Fruit fly (Drosophila melanogaster) S2 (cell line): Measurements from ENCODE around the gene CG42504.

Source experiments
- CG8478 ChIP-seq: fragments of >200 bp; optimal IDR thresholded peaks from 2 replicates; lab custom pipeline; 2018
- CTCF ChIP-seq, 2 experiments: fragments of >200 bp; optimal IDR thresholded peaks; 2 replicates each; lab custom pipeline; 2018

The CG42504 gene

DNA sequence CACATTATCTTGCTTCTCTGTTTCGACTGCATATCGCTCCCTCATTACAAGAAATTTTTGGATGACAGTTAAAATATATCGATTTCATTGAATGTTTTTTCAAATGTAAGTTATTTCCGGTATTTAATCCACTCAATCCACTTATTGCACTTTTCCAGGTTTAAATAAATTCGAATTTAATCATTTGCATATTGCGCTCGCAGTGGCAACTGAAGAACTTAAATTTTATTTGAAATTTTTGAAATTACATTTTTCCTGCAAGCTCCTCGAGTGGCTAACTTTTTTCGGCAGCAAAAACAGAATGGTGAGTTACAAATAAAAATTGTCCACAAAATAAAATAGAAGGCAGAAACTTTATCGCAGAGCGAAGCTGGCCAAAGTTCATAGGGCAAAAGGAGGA lies at the start of gene CG42504, which contains the start of the genes CG31358 and CG42505:
CG42504 (minus strand) TSS at position 101 of the 400 bp plus-strand sequence.
CG31358 (minus strand) TSS at position 101 of the 400 bp plus-strand sequence.
CG42505 (minus strand) TSS at position 101 of the 400 bp plus-strand sequence.
- no peak for TF ChIP-seq CTCF (optimal IDR thresholded peaks at IDR 0.05; lab: Kevin White, UChicago)
- TF ChIP-seq CG8478 (lab: Kevin White, UChicago): no peak

DNA sequence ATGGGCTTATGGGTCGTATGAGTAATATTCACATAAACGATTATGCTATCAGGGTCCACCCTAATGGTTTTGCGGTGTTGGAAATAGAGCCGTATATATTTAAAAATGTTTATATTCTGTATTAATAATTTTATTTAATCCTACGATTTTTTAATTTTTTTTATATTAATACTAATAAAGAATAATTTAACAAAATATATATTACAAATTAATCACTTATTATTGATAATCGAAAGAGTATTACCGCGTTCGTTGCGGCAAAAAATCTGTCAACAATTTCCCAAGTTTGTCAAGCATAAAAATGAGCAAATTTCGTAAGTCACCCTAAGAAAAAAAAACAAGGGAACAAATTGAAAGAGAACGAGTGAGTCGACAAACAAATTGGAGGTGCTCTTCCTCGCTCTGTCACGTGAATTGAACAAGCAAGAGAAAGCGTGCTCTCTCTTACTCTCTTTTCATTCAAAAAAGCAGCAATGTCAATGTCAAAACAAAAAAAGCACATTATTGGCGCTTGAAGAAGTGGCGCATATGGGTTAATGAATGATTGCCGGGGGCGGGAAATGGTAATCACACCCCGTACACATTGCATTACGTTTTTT lies 48.9 kb upstream of the CG42504 start:
- TF ChIP-seq CTCF (optimal IDR thresholded peaks at IDR 0.05; lab: Kevin White, UChicago) (no peak), CG8478 (lab: Kevin White, UChicago) (no peak)

DNA sequence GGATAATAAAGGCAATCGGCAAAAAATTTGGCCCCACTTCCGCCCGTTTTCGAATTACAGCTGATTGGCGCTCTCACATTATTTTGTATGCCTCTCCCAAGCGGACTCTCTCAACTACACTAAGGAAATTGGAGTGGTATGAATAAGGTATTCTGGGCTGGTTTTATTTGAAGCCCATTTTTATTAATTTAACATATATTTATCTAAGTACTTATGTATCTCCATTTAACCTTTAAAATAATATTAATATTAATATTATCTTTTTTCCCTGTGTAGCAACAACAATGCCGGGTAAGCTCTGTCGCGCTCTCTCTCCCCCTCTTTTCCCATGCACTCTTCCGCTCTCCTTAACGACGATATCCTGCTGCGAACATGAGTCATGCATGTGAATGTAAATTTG lies 47.4 kb upstream of the CG42504 start:
- TF ChIP-seq CTCF (optimal IDR thresholded peaks at IDR 0.05; lab: Kevin White, UChicago) (no peak), CG8478 (lab: Kevin White, UChicago) (no peak)

DNA sequence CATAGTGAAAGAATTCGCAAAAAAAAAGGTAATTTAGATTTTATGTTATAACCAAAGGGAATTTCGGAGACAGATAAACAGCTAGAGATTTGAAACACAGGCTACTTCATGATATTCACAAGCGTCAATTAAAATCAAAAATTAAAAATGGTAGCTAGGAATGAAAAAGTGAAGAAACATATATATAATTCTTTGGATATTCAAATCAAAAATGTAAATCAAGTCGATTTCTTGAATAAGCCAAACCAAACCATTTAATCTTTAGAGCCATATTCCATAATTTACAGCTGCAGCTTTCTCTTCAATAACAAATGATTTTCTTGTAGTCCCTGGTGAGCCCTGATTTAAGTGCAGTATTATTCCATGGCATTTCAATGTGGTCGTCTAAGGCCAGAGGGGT lies 31.3 kb upstream of the CG42504 start, which contains the start of gene CG14740:
CG14740 (minus strand) TSS at position 101 of the 400 bp plus-strand sequence.
- no peak for TF ChIP-seq CG8478 (lab: Kevin White, UChicago)
- TF ChIP-seq CTCF (optimal IDR thresholded peaks at IDR 0.05; lab: Kevin White, UChicago): no peak

DNA sequence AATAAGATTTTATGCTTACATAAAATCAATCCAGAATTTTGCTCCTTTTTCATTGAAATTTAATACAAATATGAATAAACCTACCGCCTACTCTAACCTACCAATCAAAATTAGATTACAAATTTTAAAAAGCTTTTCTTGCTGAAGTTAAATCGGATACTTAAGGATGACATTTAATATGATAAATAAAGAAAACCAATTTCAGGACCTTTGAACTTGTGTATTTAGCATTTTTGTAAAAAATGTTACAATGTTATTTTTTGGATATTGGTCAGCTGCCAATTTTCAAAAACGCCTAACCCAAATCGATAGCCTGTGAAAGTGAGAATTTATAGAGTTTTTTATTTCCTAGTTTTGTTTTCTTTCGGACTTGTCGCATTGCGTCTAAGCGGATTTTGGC lies 17.6 kb upstream of the CG42504 start, which contains the start of gene CG14739:
CG14739 (minus strand) TSS at position 101 of the 400 bp plus-strand sequence.
- TF ChIP-seq CG8478 (lab: Kevin White, UChicago) (no peak), CTCF (optimal IDR thresholded peaks at IDR 0.05; lab: Kevin White, UChicago) (no peak)

DNA sequence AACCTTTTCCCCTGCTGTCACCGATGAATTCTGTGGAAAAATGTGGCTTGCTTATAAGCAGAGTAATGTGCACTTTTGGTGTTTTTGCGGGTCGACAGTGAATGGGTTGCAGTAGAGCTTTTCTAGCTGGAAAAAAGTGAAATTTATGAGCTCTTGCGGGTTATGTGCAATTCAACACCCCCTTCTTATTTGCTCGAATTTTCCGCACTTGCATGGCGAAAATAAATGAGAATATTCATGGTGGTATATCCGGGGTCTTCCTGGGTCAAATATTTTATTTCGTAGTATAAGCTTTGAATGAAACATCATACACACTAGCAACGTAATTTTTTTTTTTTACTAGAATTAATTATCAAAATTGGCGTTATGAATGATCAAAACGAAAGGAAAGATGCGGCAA lies 8.7 kb upstream of the CG42504 start, which contains the start of gene CG14736:
CG14736 (plus strand) TSS at position 301 of the 400 bp plus-strand sequence.
- TF ChIP-seq CG8478 (lab: Kevin White, UChicago) (no peak), CTCF (optimal IDR thresholded peaks at IDR 0.05; lab: Kevin White, UChicago) (no peak)

DNA sequence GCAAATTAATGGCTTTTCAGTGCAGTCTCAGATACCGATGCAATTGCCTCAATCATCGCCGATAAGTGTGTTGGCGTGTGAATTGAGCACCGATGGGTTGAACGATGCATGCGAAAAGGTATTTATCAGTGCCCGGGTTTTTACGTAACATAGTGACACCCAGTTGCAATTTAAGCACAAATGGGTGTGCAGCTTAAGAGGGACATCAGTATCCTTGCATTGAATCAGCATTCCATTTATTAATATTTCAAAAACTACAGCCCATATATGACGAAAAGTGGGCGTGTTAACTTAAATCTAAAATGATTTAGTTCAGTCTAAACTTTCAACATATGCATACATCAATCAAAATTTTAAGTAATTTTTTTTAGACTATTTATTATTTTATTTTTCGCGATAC lies 1.3 kb upstream of the CG42504 start, which contains the start of gene ssp5:
ssp5 (plus strand) TSS at position 301 of the 400 bp plus-strand sequence.
- no peak for TF ChIP-seq CG8478 (lab: Kevin White, UChicago)
- TF ChIP-seq CTCF (optimal IDR thresholded peaks at IDR 0.05; lab: Kevin White, UChicago): no peak

DNA sequence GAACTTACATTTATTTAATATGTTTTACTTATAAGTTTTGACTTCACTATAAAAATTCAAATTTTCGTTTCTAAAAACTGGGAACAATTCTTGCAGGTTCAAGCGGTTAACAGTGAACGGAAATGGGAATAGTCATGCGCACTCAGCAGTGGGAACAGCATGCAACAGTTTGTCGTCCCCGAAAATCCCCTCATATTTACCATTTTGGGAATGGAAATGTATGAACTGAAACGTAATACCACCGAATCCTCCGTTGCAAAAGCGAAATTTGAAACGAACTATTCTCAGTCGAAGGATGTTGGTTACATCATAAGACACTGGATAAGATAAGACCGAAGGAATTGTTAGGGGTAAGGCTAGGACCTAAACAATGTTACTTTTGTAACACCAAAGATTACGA lies 10.6 kb downstream of the CG42504 start:
- TF ChIP-seq CTCF (optimal IDR thresholded peaks at IDR 0.05; lab: Kevin White, UChicago) (no peak), CG8478 (lab: Kevin White, UChicago) (no peak)

DNA sequence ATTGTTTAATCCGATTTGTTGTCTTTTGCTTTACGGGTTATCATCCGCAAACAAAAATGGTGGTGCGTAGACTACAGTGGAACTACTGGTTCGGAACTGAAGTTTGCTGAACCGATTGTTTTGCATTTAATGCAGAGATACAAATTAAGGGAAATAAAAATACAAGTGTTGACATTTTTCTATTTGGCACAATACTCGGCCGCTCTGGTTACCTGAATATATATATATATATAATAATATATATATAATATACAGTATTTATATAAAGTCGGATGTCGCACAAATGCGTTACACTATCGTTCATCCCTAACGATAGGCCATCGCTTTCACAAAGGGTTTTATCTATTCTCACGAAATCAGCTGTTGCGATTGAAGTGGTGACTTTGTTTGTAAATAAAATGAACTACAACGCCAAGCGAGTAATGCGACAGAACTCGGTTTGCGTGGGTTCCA lies 14.7 kb downstream of the CG42504 start, which contains the start of the genes DCAF12 and Spt3:
DCAF12 (minus strand) TSS at position 204 of the 453 bp plus-strand sequence.
Spt3 (plus strand) TSS at position 329 of the 453 bp plus-strand sequence.
- TF ChIP-seq CTCF (optimal IDR thresholded peaks at IDR 0.05; lab: Kevin White, UChicago) (no peak), CG8478 (lab: Kevin White, UChicago) (no peak)

DNA sequence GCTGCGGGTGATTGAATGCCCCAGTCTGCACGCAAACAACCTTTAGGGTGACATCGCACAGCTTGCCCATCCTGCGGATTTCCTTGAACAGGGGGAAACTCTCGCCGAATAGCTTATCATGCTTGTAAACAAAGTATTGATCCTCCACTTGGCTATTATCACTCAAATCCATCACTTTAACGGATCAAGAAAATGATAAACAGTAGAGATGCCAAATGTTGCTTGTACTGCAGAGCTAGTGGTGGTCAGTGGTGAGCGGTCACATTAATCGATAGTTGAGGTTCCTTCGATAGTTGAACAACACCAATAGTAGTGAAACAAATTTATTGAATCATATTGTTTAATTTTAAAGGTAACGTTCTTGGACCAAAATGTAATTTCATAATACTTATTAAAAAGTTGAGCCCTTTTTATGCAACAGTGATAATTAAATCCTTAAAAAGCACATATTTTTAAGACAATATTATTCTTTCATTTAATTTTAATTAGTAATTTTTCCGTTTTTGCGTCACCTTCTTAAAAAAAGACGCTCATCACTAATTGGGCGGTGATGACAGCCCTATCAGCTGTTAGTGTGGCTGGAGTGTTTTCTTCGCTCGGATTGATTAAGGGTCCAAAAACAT lies 21.2 kb downstream of the CG42504 start, which contains the start of the genes KLHL18 and GCC185:
KLHL18 (minus strand) TSS at position 233 of the 623 bp plus-strand sequence.
GCC185 (plus strand) TSS at position 571 of the 623 bp plus-strand sequence.
- TF ChIP-seq CTCF (optimal IDR thresholded peaks at IDR 0.05; lab: Kevin White, UChicago): no peak
- no peak for TF ChIP-seq CG8478 (lab: Kevin White, UChicago)

DNA sequence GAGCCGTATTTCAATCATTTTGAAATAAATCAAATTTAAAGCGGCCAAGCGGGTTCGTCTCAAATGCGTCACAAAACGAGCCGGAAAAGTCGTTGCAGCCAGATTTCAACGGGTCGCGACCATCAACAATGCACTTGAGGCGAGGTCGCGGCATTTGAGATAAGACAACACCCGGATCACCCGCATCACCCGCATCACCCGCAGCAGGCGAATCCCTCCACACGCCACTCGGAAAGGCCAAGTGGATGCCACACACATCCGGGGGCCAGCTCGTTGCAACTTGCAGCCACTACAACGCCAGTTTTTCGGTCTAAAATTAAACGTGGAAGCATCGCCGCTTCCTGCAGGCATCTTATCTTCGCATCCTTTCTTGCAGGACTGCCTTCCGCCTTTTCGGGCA lies 25.1 kb downstream of the CG42504 start:
- no peak for TF ChIP-seq CG8478 (lab: Kevin White, UChicago)
- TF ChIP-seq CTCF (optimal IDR thresholded peaks at IDR 0.05; lab: Kevin White, UChicago): no peak

DNA sequence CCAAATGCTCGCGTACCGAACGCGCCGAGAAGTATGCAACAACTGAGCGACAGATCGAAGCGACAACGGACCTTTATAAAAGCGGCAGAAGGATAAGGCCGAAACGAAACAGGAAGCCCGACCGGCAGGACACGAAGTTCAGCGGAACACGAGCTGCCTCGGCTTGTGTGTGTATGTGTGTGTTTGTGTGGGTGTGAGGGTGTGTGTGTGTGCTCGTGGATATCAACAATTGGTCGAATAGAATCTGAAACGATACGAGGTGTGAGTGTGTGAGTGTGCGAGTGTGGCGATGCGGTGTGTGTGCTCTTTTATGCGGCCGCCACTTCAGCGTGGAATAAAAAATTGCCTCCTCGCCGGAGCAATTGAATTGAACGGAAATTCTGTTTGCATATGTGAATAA lies 26.1 kb downstream of the CG42504 start, which contains the start of gene Tk:
Tk (minus strand) TSS at position 57 of the 400 bp plus-strand sequence.
- TF ChIP-seq CTCF (optimal IDR thresholded peaks at IDR 0.05; lab: Kevin White, UChicago) (no peak), CG8478 (lab: Kevin White, UChicago) (no peak)

DNA sequence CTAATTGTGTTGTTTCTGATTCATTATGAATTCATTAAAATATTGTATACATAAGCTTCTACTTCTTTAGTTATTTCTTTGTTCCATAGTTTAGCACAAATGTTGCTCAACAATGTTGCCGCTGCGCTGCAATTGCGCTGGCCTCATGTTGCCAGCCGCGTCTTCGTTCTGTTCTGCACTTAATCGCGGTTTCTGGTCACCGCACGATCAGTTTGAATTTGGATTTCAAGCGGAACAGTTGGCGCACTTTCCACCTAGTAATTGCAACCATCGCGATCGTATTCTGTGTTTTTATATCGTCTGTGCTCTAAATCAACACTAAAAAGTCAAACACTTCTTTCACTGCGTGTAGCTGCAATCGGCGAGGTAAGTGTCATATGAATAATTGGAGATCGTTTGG lies 32.5 kb downstream of the CG42504 start, which contains the start of gene Ect3:
Ect3 (plus strand) TSS at position 205 of the 400 bp plus-strand sequence.
- no peak for TF ChIP-seq CG8478 (lab: Kevin White, UChicago)
- no peak for TF ChIP-seq CTCF (optimal IDR thresholded peaks at IDR 0.05; lab: Kevin White, UChicago)

DNA sequence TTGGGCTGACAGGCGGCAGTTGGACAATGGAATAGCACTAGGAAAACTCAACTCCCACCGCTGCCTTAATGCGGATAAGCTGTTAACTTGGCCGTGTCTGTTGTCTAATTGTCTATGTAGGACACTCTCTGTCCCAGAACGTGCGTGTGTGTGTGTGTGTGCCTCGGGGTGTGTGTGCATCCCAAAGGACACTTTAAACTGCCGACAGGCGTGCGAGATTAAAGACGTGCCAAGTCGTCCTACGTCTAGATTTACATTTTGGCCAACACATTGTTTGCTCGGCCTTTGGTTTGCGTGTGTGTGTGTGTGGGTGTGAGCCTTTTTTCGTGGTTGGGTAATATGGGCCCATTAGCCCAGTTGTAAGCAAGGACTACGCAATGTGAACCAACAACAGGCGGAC lies 33.4 kb downstream of the CG42504 start:
- TF ChIP-seq CG8478 (lab: Kevin White, UChicago) (no peak), CTCF (optimal IDR thresholded peaks at IDR 0.05; lab: Kevin White, UChicago) (no peak)
